Fruit fly (Drosophila melanogaster): ENCODE data around the gene Mpi.

Gene Mpi

dm6 chr3R:9767620-9768592 is 8.5 kb downstream of the Mpi start, which contains the start of gene Naa80 (continued):
- TF ChIP-seq dan (GFP tag; IDR thresholded peaks at IDR 0.05) (no peak), Scr (GFP tag; IDR thresholded peaks at IDR 0.05; ENCODE audit: partially characterized antibody) (peak; percentile 44; the same call in 1 of the 2 replicates), CG17385 (GFP tag; optimal IDR thresholded peaks at IDR 0.05) (peak; percentile 99), CG7357 (GFP tag; IDR thresholded peaks at IDR 0.05) (no peak), bab2 (GFP tag; optimal IDR thresholded peaks at IDR 0.05) (peak; percentile 66), CG4404 (GFP tag; IDR thresholded peaks at IDR 0.05) (0 out of 2 replicates have a peak, but pooled peaks have one; percentile 11), mam (GFP tag; optimal IDR thresholded peaks at IDR 0.05) (peak; percentile 82), CG6683 (GFP tag; optimal IDR thresholded peaks at IDR 0.05) (no peak), Oli (tag; optimal IDR thresholded peaks at IDR 0.05) (no peak), CG4282 (GFP tag; optimal IDR thresholded peaks at IDR 0.05) (peak; percentile 64), al (GFP tag; IDR thresholded peaks at IDR 0.05) (peak; percentile 61), nau (GFP tag; optimal IDR thresholded peaks at IDR 0.05) (no peak), CG12744 (GFP tag; optimal IDR thresholded peaks at IDR 0.05) (peak; percentile 19), lbe (GFP tag; optimal IDR thresholded peaks at IDR 0.05) (peak; percentile 63), CG18476 (GFP tag; optimal IDR thresholded peaks at IDR 0.05) (peak; percentile 43), Elba2 (GFP tag; optimal IDR thresholded peaks at IDR 0.05) (no peak), CG17568 (GFP tag; optimal IDR thresholded peaks at IDR 0.05) (no peak), fd3F (GFP tag; optimal IDR thresholded peaks at IDR 0.05) (peak; percentile 17), CG15269 (tag; optimal IDR thresholded peaks at IDR 0.05) (peak; percentile 38), NK7.1 (GFP tag; optimal IDR thresholded peaks at IDR 0.05) (peak; percentile 31), chm (GFP tag; IDR thresholded peaks at IDR 0.05) (peak; percentile 32; the same call in 1 of the 2 replicates), Six4 (GFP tag; optimal IDR thresholded peaks at IDR 0.05) (peak; percentile 1), twi (tag; optimal IDR thresholded peaks at IDR 0.05) (peak; percentile 5), CG13894 (tag; optimal IDR thresholded peaks at IDR 0.05) (peak; percentile 56), rib (GFP tag; IDR thresholded peaks at IDR 0.05) (peak; percentile 90), chn (GFP tag; optimal IDR thresholded peaks at IDR 0.05) (peak; percentile 80), Side (GFP tag; optimal IDR thresholded peaks at IDR 0.05) (peak; percentile 83), CkIIα-i1 (GFP tag; IDR thresholded peaks at IDR 0.05) (no peak), CG32767 (GFP tag; IDR thresholded peaks at IDR 0.05) (0 out of 2 replicates have a peak, but pooled peaks have one; percentile 25), Ravus (GFP tag; IDR thresholded peaks at IDR 0.05) (no peak; the same call in 1 of the 2 replicates), dati (GFP tag; IDR thresholded peaks at IDR 0.05) (no peak), CG17359 (tag; optimal IDR thresholded peaks at IDR 0.05) (peak; percentile 26), br (optimal IDR thresholded peaks at IDR 0.05) (no peak), CG18011 (GFP tag; optimal IDR thresholded peaks at IDR 0.05) (peak; percentile 65), CG6689 (GFP tag; IDR thresholded peaks at IDR 0.05) (no peak), row (GFP tag; IDR thresholded peaks at IDR 0.05) (peak; percentile 48; the same call in 2 of the 3 replicates), CG6272 (GFP tag; IDR thresholded peaks at IDR 0.05) (no peak), CG10274 (GFP tag; optimal IDR thresholded peaks at IDR 0.05) (peak; percentile 12), CG11695 (GFP tag; IDR thresholded peaks at IDR 0.05) (no peak), en (GFP tag; optimal IDR thresholded peaks at IDR 0.05) (no peak), CG2875 (GFP tag; optimal IDR thresholded peaks at IDR 0.05) (no peak), sima (GFP tag; optimal IDR thresholded peaks at IDR 0.05) (no peak), gro (GFP tag; optimal IDR thresholded peaks at IDR 0.05) (peak; percentile 90), gsb-n (tag; optimal IDR thresholded peaks at IDR 0.05) (no peak), ro (GFP tag; IDR thresholded peaks at IDR 0.05) (no peak), maf-S (GFP tag; optimal IDR thresholded peaks at IDR 0.05) (peak; percentile 84), E2f2 (GFP tag; IDR thresholded peaks at IDR 0.05) (peak; percentile 84), Ada2b (GFP tag; IDR thresholded peaks at IDR 0.05) (no peak), pzg (GFP tag; optimal IDR thresholded peaks at IDR 0.05) (peak; percentile 94)

Data from whole organism, embryonic.